Worm (Caenorhabditis elegans) whole organism, L3 larva: ENCODE results near the gene ufd-2.

Experiments
- ama-1 ChIP-seq: fragments of 150-350 bp; optimal IDR thresholded peaks from 2 replicates; lab custom pipeline; 2018
- egl-27 ChIP-seq: sonication (generic microtip); optimal IDR thresholded peaks from 4 replicates; lab custom pipeline; 2017; ENCODE audit warnings: missing biosample characterization, missing genetic modification reagents, missing genetic modification characterization
- jun-1 ChIP-seq: fragments of 150-350 bp; optimal IDR thresholded peaks from 2 replicates; lab custom pipeline; 2014; ENCODE audit warnings: missing biosample characterization, missing genetic modification reagents, missing genetic modification characterization
- nfya-1 ChIP-seq: sonication (generic microtip); optimal IDR thresholded peaks from 2 replicates; lab custom pipeline; 2017; ENCODE audit warnings: missing genetic modification characterization, mild to moderate bottlenecking, missing compliant biosample characterization, antibody characterized with exemption, moderate library complexity; ENCODE audit not compliant: insufficient read depth
- nhr-12 ChIP-seq: fragments of 150-350 bp; optimal IDR thresholded peaks from 2 replicates; lab custom pipeline; 2014; ENCODE audit warnings: missing biosample characterization, missing genetic modification characterization
- nhr-237 ChIP-seq: fragments of 150-350 bp; optimal IDR thresholded peaks from 2 replicates; lab custom pipeline; 2014; ENCODE audit warnings: missing biosample characterization, missing genetic modification characterization
- nhr-43 ChIP-seq: sonication (generic microtip); optimal IDR thresholded peaks from 2 replicates; lab custom pipeline; 2016; ENCODE audit warnings: mild to moderate bottlenecking, missing genetic modification characterization, missing compliant biosample characterization; ENCODE audit not compliant: poor library complexity, severe bottlenecking
- nhr-77 ChIP-seq: fragments of 150-350 bp; optimal IDR thresholded peaks from 2 replicates; lab custom pipeline; 2014; ENCODE audit warnings: missing biosample characterization, missing genetic modification characterization
- skn-1 ChIP-seq: fragments of 150-350 bp; optimal IDR thresholded peaks from 2 replicates; lab custom pipeline; 2014; ENCODE audit warnings: missing biosample characterization, missing genetic modification characterization
- unc-39 ChIP-seq: sonication (generic microtip); optimal IDR thresholded peaks from 4 replicates; lab custom pipeline; 2017; ENCODE audit warnings: missing biosample characterization, missing genetic modification characterization

- TF ChIP-seq jun-1 (tag; lab: Kevin White, UChicago) (no peak), egl-27 (no peak), unc-39 (tag; lab: Kevin White, UChicago) (no peak), skn-1 (tag; lab: Kevin White, UChicago) (no peak), nhr-237 (tag; lab: Kevin White, UChicago) (no peak), ama-1 (lab: Kevin White, UChicago) (no peak), nhr-12 (tag; lab: Kevin White, UChicago) (no peak), nhr-77 (tag; lab: Kevin White, UChicago) (no peak), nfya-1 (no peak), nhr-43 (tag; lab: Kevin White, UChicago) (no peak)
Observed at ce11 chrII:8051330-8051729, 11.2 kb upstream of the ufd-2 start.
